Worm (Caenorhabditis elegans) whole organism, L4 larva: ENCODE data around the gene str-230.
A peak's percentile ranks its signal among the peaks of the same experiment; 100 is the strongest.

Source experiments
- F26F4.8 ChIP-seq: fragments of 200-800 bp; sonication (Bioruptor generic); conservative IDR thresholded peaks from 2 replicates; pipeline ENCODE4 v1.3.6; 2022; ENCODE audit warnings: missing genetic modification characterization, missing compliant biosample characterization
- F37D6.2 ChIP-seq: sonication (generic microtip); optimal IDR thresholded peaks from 2 replicates; lab custom pipeline; 2016; ENCODE audit warnings: mild to moderate bottlenecking, missing genetic modification characterization, missing compliant biosample characterization
- F49E8.2 ChIP-seq: sonication (generic microtip); optimal IDR thresholded peaks from 2 replicates; lab custom pipeline; 2016; ENCODE audit warnings: missing compliant biosample characterization, mild to moderate bottlenecking, missing genetic modification characterization, borderline replicate concordance
- R02D3.7 ChIP-seq: fragments of 150-350 bp; sonication (generic microtip); optimal IDR thresholded peaks from 3 replicates; lab custom pipeline; 2014; ENCODE audit warnings: missing biosample characterization, missing genetic modification characterization
- T26A8.4 ChIP-seq: fragments of 200-800 bp; sonication (Bioruptor generic); IDR thresholded peaks from 2 replicates; pipeline ENCODE4 v1.3.6; 2022; ENCODE audit warnings: missing genetic modification characterization, missing compliant biosample characterization
- Y105C5A.15 ChIP-seq: fragments of 200-800 bp; sonication (Bioruptor generic); IDR thresholded peaks from 2 replicates; pipeline ENCODE4 v1.3.6; 2022; ENCODE audit warnings: missing genetic modification characterization, missing compliant biosample characterization
- Y5F2A.4 ChIP-seq: fragments of 200-800 bp; sonication (Bioruptor generic); optimal IDR thresholded peaks from 2 replicates; lab custom pipeline; 2018; ENCODE audit warnings: mild to moderate bottlenecking, missing genetic modification characterization, missing compliant biosample characterization
- Y75B8A.6 ChIP-seq: fragments of 200-800 bp; sonication (Bioruptor generic); IDR thresholded peaks from 2 replicates; pipeline ENCODE4 v1.3.6; 2022; ENCODE audit warnings: missing genetic modification reagents, missing genetic modification characterization, missing compliant biosample characterization
- ZK337.2 ChIP-seq: fragments of 200-800 bp; sonication (Bioruptor generic); IDR thresholded peaks from 2 replicates; pipeline ENCODE4 v1.3.6; 2022; ENCODE audit warnings: missing genetic modification reagents, missing genetic modification characterization, missing compliant biosample characterization
- aha-1 ChIP-seq: fragments of 150-350 bp; peaks from one replicate; lab custom pipeline; 2014; ENCODE audit warnings: missing biosample characterization, missing genetic modification characterization
- aly-2 ChIP-seq: sonication (generic microtip); optimal IDR thresholded peaks from 2 replicates; lab custom pipeline; 2018; ENCODE audit warnings: missing biosample characterization, missing genetic modification characterization
- arid-1 ChIP-seq: fragments of 200-800 bp; sonication (Bioruptor generic); conservative IDR thresholded peaks from 2 replicates; pipeline ENCODE4 v1.3.6; 2022; ENCODE audit warnings: missing genetic modification reagents, missing genetic modification characterization, missing compliant biosample characterization
- ceh-20 ChIP-seq: fragments of 200-800 bp; sonication (Bioruptor generic); IDR thresholded peaks from 2 replicates; pipeline ENCODE4 v1.3.6; 2022; ENCODE audit warnings: missing genetic modification reagents, missing genetic modification characterization, missing compliant biosample characterization
- ceh-28 ChIP-seq: fragments of 150-350 bp; optimal IDR thresholded peaks from 2 replicates; lab custom pipeline; 2014; ENCODE audit warnings: missing biosample characterization, missing genetic modification reagents, missing genetic modification characterization
- ceh-32 ChIP-seq: sonication (generic microtip); optimal IDR thresholded peaks from 2 replicates; lab custom pipeline; 2016; ENCODE audit warnings: mild to moderate bottlenecking, missing genetic modification characterization, missing compliant biosample characterization; ENCODE audit not compliant: poor library complexity
- ceh-62 ChIP-seq: sonication (generic microtip); optimal IDR thresholded peaks from 2 replicates; lab custom pipeline; 2017; ENCODE audit warnings: missing biosample characterization, missing genetic modification characterization
- ces-1 ChIP-seq: fragments of 150-350 bp; sonication (generic microtip); optimal IDR thresholded peaks from 4 replicates; lab custom pipeline; 2014; ENCODE audit warnings: missing biosample characterization, missing genetic modification reagents, missing genetic modification characterization
- ctbp-1 ChIP-seq: fragments of 200-800 bp; sonication (Bioruptor generic); IDR thresholded peaks from 2 replicates; pipeline ENCODE4 v1.3.6; 2022; ENCODE audit warnings: missing genetic modification reagents, missing genetic modification characterization, missing compliant biosample characterization
- daf-19 ChIP-seq: fragments of 200-800 bp; sonication (Bioruptor generic); conservative IDR thresholded peaks from 2 replicates; pipeline ENCODE4 v1.3.6; 2022; ENCODE audit warnings: missing genetic modification characterization, missing compliant biosample characterization
- daf-8 ChIP-seq: fragments of 200-800 bp; sonication (Bioruptor generic); IDR thresholded peaks from 2 replicates; pipeline ENCODE4 v1.3.6; 2022; ENCODE audit warnings: missing genetic modification characterization, missing compliant biosample characterization
- dmd-9 ChIP-seq: fragments of 200-800 bp; sonication (Bioruptor generic); IDR thresholded peaks from 2 replicates; pipeline ENCODE4 v1.3.6; 2022; ENCODE audit warnings: missing genetic modification reagents, missing genetic modification characterization, missing compliant biosample characterization
- dpl-1 ChIP-seq: fragments of 150-350 bp; optimal IDR thresholded peaks from 2 replicates; lab custom pipeline; 2014; ENCODE audit warnings: missing biosample characterization, missing genetic modification reagents, missing genetic modification characterization
- duxl-1 ChIP-seq: sonication (generic microtip); optimal IDR thresholded peaks from 2 replicates; lab custom pipeline; 2016; ENCODE audit warnings: mild to moderate bottlenecking, missing genetic modification characterization, moderate library complexity, missing compliant biosample characterization; ENCODE audit not compliant: poor library complexity
- fkh-10 ChIP-seq: fragments of 150-350 bp; optimal IDR thresholded peaks from 2 replicates; lab custom pipeline; 2014; ENCODE audit warnings: missing biosample characterization, missing genetic modification reagents, missing genetic modification characterization
- hlh-11 ChIP-seq: fragments of 200-800 bp; sonication (Bioruptor generic); optimal IDR thresholded peaks from 2 replicates; lab custom pipeline; 2018; ENCODE audit warnings: mild to moderate bottlenecking, missing genetic modification characterization, missing compliant biosample characterization
- jun-1 ChIP-seq: fragments of 150-350 bp; optimal IDR thresholded peaks from 2 replicates; lab custom pipeline; 2014; ENCODE audit warnings: missing biosample characterization, missing genetic modification reagents, missing genetic modification characterization
- lin-29 ChIP-seq: fragments of 200-800 bp; sonication (Bioruptor generic); IDR thresholded peaks from 2 replicates; pipeline ENCODE4 v1.3.6; 2022; ENCODE audit warnings: missing genetic modification reagents, missing genetic modification characterization, missing compliant biosample characterization
- madf-5 ChIP-seq, 2 experiments: fragments of 200-800 bp; sonication (Bioruptor generic); IDR thresholded peaks; 2 replicates each; pipeline ENCODE4 v1.3.6; 2022; ENCODE audit warnings: missing compliant biosample characterization in 2 of 2, missing genetic modification characterization in 2 of 2
- madf-9 ChIP-seq: fragments of 200-800 bp; sonication (Bioruptor generic); conservative IDR thresholded peaks from 2 replicates; pipeline ENCODE4 v1.3.6; 2022; ENCODE audit warnings: missing genetic modification reagents, missing genetic modification characterization, missing compliant biosample characterization
- mdl-1 ChIP-seq, 2 experiments: fragments of 150-350 bp in 1 of 2; sonication (generic microtip) in 1 of 2; optimal IDR thresholded peaks; 2 replicates each; lab custom pipeline; 2014 to 2017; ENCODE audit warnings: missing biosample characterization in 2 of 2, missing genetic modification characterization in 2 of 2
- mep-1 ChIP-seq: fragments of 150-350 bp; sonication (generic microtip); optimal IDR thresholded peaks from 3 replicates; lab custom pipeline; 2014; ENCODE audit warnings: missing biosample characterization, missing genetic modification characterization
- mes-2 ChIP-seq: sonication (generic microtip); optimal IDR thresholded peaks from 2 replicates; lab custom pipeline; 2016; ENCODE audit warnings: missing genotype, mild to moderate bottlenecking, missing genetic modification characterization, missing compliant biosample characterization; ENCODE audit not compliant: poor library complexity, severe bottlenecking
- mxl-2 ChIP-seq: fragments of 200-800 bp; sonication (Bioruptor generic); conservative IDR thresholded peaks from 2 replicates; pipeline ENCODE4 v1.3.6; 2022; ENCODE audit warnings: missing genetic modification reagents, missing genetic modification characterization, missing compliant biosample characterization
- nhr-11 ChIP-seq: fragments of 150-350 bp; optimal IDR thresholded peaks from 2 replicates; lab custom pipeline; 2014; ENCODE audit warnings: missing biosample characterization, missing genetic modification characterization
- nhr-111 ChIP-seq: fragments of 200-800 bp; sonication (Bioruptor generic); optimal IDR thresholded peaks from 2 replicates; lab custom pipeline; 2018; ENCODE audit warnings: mild to moderate bottlenecking, missing genetic modification characterization, missing compliant biosample characterization
- nhr-76 ChIP-seq: fragments of 150-350 bp; optimal IDR thresholded peaks from 2 replicates; lab custom pipeline; 2014; ENCODE audit warnings: missing biosample characterization, missing genetic modification characterization
- nhr-77 ChIP-seq: fragments of 150-350 bp; optimal IDR thresholded peaks from 2 replicates; lab custom pipeline; 2014; ENCODE audit warnings: missing biosample characterization, missing genetic modification characterization
- pha-4 ChIP-seq, 2 experiments: fragments of 150-350 bp in 1 of 2; fragments of 200-800 bp in 1 of 2; sonication (Bioruptor generic) in 1 of 2; IDR thresholded peaks in 1 of 2; optimal IDR thresholded peaks in 1 of 2; 2 replicates each; pipeline versions ENCODE4 v1.3.6 to Lab custom; 2014 to 2022; ENCODE audit warnings: missing genetic modification characterization in 2 of 2, missing genetic modification reagents in 2 of 2, missing biosample characterization in 1 of 2, missing compliant biosample characterization in 1 of 2
- php-3 ChIP-seq: fragments of 200-800 bp; sonication (Bioruptor generic); IDR thresholded peaks from 2 replicates; pipeline ENCODE4 v1.3.6; 2022; ENCODE audit warnings: missing genetic modification reagents, missing genetic modification characterization, missing compliant biosample characterization
- pqm-1 ChIP-seq: sonication (generic microtip); optimal IDR thresholded peaks from 2 replicates; lab custom pipeline; 2017; ENCODE audit warnings: missing biosample characterization, missing genetic modification characterization
- rbr-2 ChIP-seq: sonication (generic microtip); optimal IDR thresholded peaks from 2 replicates; lab custom pipeline; 2016; ENCODE audit warnings: missing genotype, missing genetic modification characterization, missing compliant biosample characterization
- sdz-12 ChIP-seq: fragments of 200-800 bp; sonication (Bioruptor generic); optimal IDR thresholded peaks from 2 replicates; lab custom pipeline; 2018; ENCODE audit warnings: mild to moderate bottlenecking, missing genetic modification characterization, missing compliant biosample characterization
- spr-3 ChIP-seq: fragments of 200-800 bp; sonication (Bioruptor generic); optimal IDR thresholded peaks from 2 replicates; lab custom pipeline; 2018; ENCODE audit warnings: mild to moderate bottlenecking, missing genetic modification characterization, missing compliant biosample characterization
- tag-97 ChIP-seq: fragments of 200-800 bp; sonication (Bioruptor generic); IDR thresholded peaks from 2 replicates; pipeline ENCODE4 v1.3.6; 2022; ENCODE audit warnings: missing genetic modification characterization, missing compliant biosample characterization
- tra-1 ChIP-seq: fragments of 200-800 bp; sonication (Bioruptor generic); IDR thresholded peaks from 2 replicates; pipeline ENCODE4 v1.3.6; 2022; ENCODE audit warnings: missing genetic modification reagents, missing genetic modification characterization, missing compliant biosample characterization
- unc-130 ChIP-seq: sonication (generic microtip); optimal IDR thresholded peaks from 2 replicates; lab custom pipeline; 2016; ENCODE audit warnings: missing genetic modification reagents, missing genetic modification characterization, missing compliant biosample characterization
- vab-7 ChIP-seq: fragments of 200-800 bp; sonication (Bioruptor generic); IDR thresholded peaks from 2 replicates; pipeline ENCODE4 v1.3.6; 2022; ENCODE audit warnings: missing genetic modification reagents, missing genetic modification characterization, missing compliant biosample characterization
- zag-1 ChIP-seq: fragments of 150-350 bp; optimal IDR thresholded peaks from 2 replicates; lab custom pipeline; 2014; ENCODE audit warnings: missing biosample characterization, missing genetic modification characterization
- zfp-2 ChIP-seq: sonication (generic microtip); optimal IDR thresholded peaks from 2 replicates; lab custom pipeline; 2016; ENCODE audit warnings: mild to moderate bottlenecking, missing genetic modification characterization, missing compliant biosample characterization
- zip-11 ChIP-seq: fragments of 200-800 bp; sonication (Bioruptor generic); IDR thresholded peaks from 2 replicates; pipeline ENCODE4 v1.3.6; 2022; ENCODE audit warnings: missing genetic modification characterization, missing compliant biosample characterization
- ztf-7 ChIP-seq: fragments of 150-350 bp; optimal IDR thresholded peaks from 2 replicates; lab custom pipeline; 2014; ENCODE audit warnings: missing biosample characterization, missing genetic modification characterization

str-230 gene

ce11 chrV:14193451-14193850 is 17.2 kb downstream of the str-230 start, which contains the start of gene atfs-1 (continued):
- TF ChIP-seq nhr-111 (GFP tag; lab: Kevin White, UChicago) = no peak
- no peak for TF ChIP-seq sdz-12 (GFP tag; lab: Kevin White, UChicago)
- no peak for TF ChIP-seq nhr-76 (tag; lab: Kevin White, UChicago)
- no peak for TF ChIP-seq ceh-28
- TF ChIP-seq zfp-2 (tag; lab: Kevin White, UChicago) = no peak
- peak; percentile 56 for TF ChIP-seq rbr-2 (tag; lab: Kevin White, UChicago)
- no peak for TF ChIP-seq Y75B8A.6 (GFP tag; lab: Robert Waterston, UW)
- no peak for TF ChIP-seq F26F4.8 (GFP tag; lab: Robert Waterston, UW)
- TF ChIP-seq ceh-62 (tag; lab: Kevin White, UChicago) = no peak
- no peak for TF ChIP-seq jun-1 (tag; lab: Kevin White, UChicago)
- no peak for TF ChIP-seq spr-3
- TF ChIP-seq pha-4 (GFP tag; IDR thresholded peaks at IDR 0.05; lab: Robert Waterston, UW) = 0 out of 2 replicates have a peak, but pooled peaks have one; percentile 45
- peak; percentile 57 for TF ChIP-seq pha-4 (tag; optimal IDR thresholded peaks at IDR 0.05; lab: Kevin White, UChicago)
- peak; percentile 59 for TF ChIP-seq T26A8.4 (GFP tag; lab: Robert Waterston, UW)
- no peak for TF ChIP-seq ces-1 (GFP tag; lab: Kevin White, UChicago)
- TF ChIP-seq arid-1 (GFP tag; lab: Robert Waterston, UW) = no peak
- TF ChIP-seq php-3 (GFP tag; lab: Robert Waterston, UW) = no peak
- TF ChIP-seq unc-130 (GFP tag; lab: Kevin White, UChicago) = no peak
- TF ChIP-seq ZK337.2 (GFP tag; lab: Robert Waterston, UW) = no peak
- no peak for TF ChIP-seq F49E8.2 (tag; lab: Kevin White, UChicago)
- no peak for TF ChIP-seq mxl-2 (GFP tag; lab: Robert Waterston, UW)
- peak; percentile 35 for TF ChIP-seq aha-1
- 0 out of 2 replicates have a peak, but pooled peaks have one; percentile 24 for TF ChIP-seq tra-1 (GFP tag; lab: Robert Waterston, UW)
- peak; percentile 80 for TF ChIP-seq mep-1
- TF ChIP-seq lin-29 (GFP tag; lab: Robert Waterston, UW) = no peak
- TF ChIP-seq R02D3.7 (tag; lab: Kevin White, UChicago) = no peak
- TF ChIP-seq madf-9 = 0 out of 2 replicates have a peak, but pooled peaks have one; percentile 38
- no peak for TF ChIP-seq ceh-32 (tag; lab: Kevin White, UChicago)
- TF ChIP-seq dmd-9 = no peak
- TF ChIP-seq duxl-1 (tag; lab: Kevin White, UChicago) = no peak
- TF ChIP-seq vab-7 (GFP tag; lab: Robert Waterston, UW) = no peak
- TF ChIP-seq hlh-11 = peak; percentile 92
- TF ChIP-seq madf-5 (GFP tag; IDR thresholded peaks at IDR 0.05; lab: Robert Waterston, UW) = no peak
- TF ChIP-seq mdl-1 (tag; optimal IDR thresholded peaks at IDR 0.05; lab: Kevin White, UChicago) = peak in 1 of 2 experiments; percentile 58
- TF ChIP-seq mes-2 = peak; percentile 73
- no peak for TF ChIP-seq zip-11 (GFP tag; lab: Robert Waterston, UW)
- TF ChIP-seq Y105C5A.15 = no peak
- no peak for TF ChIP-seq zag-1
- TF ChIP-seq dpl-1 (GFP tag; lab: Kevin White, UChicago) = peak; percentile 50
- TF ChIP-seq ztf-7 (tag; lab: Kevin White, UChicago) = no peak
- no peak for TF ChIP-seq daf-8 (GFP tag; lab: Robert Waterston, UW)
- TF ChIP-seq aly-2 (tag; lab: Kevin White, UChicago) = no peak
- TF ChIP-seq Y5F2A.4 (GFP tag; lab: Kevin White, UChicago) = no peak
- TF ChIP-seq ctbp-1 (GFP tag; lab: Robert Waterston, UW) = no peak
- TF ChIP-seq nhr-11 (tag; lab: Kevin White, UChicago) = no peak
- no peak for TF ChIP-seq ceh-20 (GFP tag; lab: Robert Waterston, UW)
- no peak for TF ChIP-seq fkh-10 (GFP tag; lab: Kevin White, UChicago)
- peak; percentile 75 for TF ChIP-seq pqm-1
- no peak for TF ChIP-seq daf-19
- no peak for TF ChIP-seq tag-97
- TF ChIP-seq nhr-77 = peak; percentile 69
- TF ChIP-seq F37D6.2 (tag; lab: Kevin White, UChicago) = no peak
